Worm (Caenorhabditis elegans) whole organism, L4 larva: ENCODE data around the gene fbxb-81.
A peak's percentile ranks its signal among the peaks of the same experiment; 100 is the strongest.

Experiments
- D1046.2 ChIP-seq: fragments of 200-800 bp; sonication (Bioruptor generic); IDR thresholded peaks from 2 replicates; pipeline ENCODE4 v1.3.6; 2022; ENCODE audit warnings: missing genetic modification characterization, missing compliant biosample characterization
- F49E8.2 ChIP-seq: sonication (generic microtip); optimal IDR thresholded peaks from 2 replicates; lab custom pipeline; 2016; ENCODE audit warnings: missing compliant biosample characterization, mild to moderate bottlenecking, missing genetic modification characterization, borderline replicate concordance
- R02D3.7 ChIP-seq: fragments of 150-350 bp; sonication (generic microtip); optimal IDR thresholded peaks from 3 replicates; lab custom pipeline; 2014; ENCODE audit warnings: missing biosample characterization, missing genetic modification characterization
- T20F7.1 ChIP-seq: fragments of 200-800 bp; sonication (Bioruptor generic); optimal IDR thresholded peaks from 2 replicates; lab custom pipeline; 2018; ENCODE audit warnings: mild to moderate bottlenecking, missing genetic modification characterization, missing compliant biosample characterization
- Y75B8A.6 ChIP-seq: fragments of 200-800 bp; sonication (Bioruptor generic); IDR thresholded peaks from 2 replicates; pipeline ENCODE4 v1.3.6; 2022; ENCODE audit warnings: missing genetic modification reagents, missing genetic modification characterization, missing compliant biosample characterization
- ZK546.5 ChIP-seq, 2 experiments: sonication (generic microtip); optimal IDR thresholded peaks; 2 replicates each; lab custom pipeline; 2017; ENCODE audit warnings: missing biosample characterization in 2 of 2, missing genetic modification characterization in 2 of 2
- aha-1 ChIP-seq: fragments of 150-350 bp; peaks from one replicate; lab custom pipeline; 2014; ENCODE audit warnings: missing biosample characterization, missing genetic modification characterization
- aly-2 ChIP-seq: sonication (generic microtip); optimal IDR thresholded peaks from 2 replicates; lab custom pipeline; 2018; ENCODE audit warnings: missing biosample characterization, missing genetic modification characterization
- ama-1 ChIP-seq: fragments of 150-350 bp; optimal IDR thresholded peaks from 2 replicates; lab custom pipeline; 2014; ENCODE audit warnings: inconsistent platforms, mixed read lengths
- attf-4 ChIP-seq: sonication (generic microtip); optimal IDR thresholded peaks from 3 replicates; lab custom pipeline; 2017; ENCODE audit warnings: missing biosample characterization, missing genetic modification characterization
- ceh-28 ChIP-seq: fragments of 150-350 bp; optimal IDR thresholded peaks from 2 replicates; lab custom pipeline; 2014; ENCODE audit warnings: missing biosample characterization, missing genetic modification reagents, missing genetic modification characterization
- ceh-44 ChIP-seq: fragments of 200-800 bp; sonication (Bioruptor generic); IDR thresholded peaks from 2 replicates; pipeline ENCODE4 v1.3.6; 2022; ENCODE audit warnings: missing genetic modification reagents, missing genetic modification characterization, missing compliant biosample characterization
- ceh-62 ChIP-seq: sonication (generic microtip); optimal IDR thresholded peaks from 2 replicates; lab custom pipeline; 2017; ENCODE audit warnings: missing biosample characterization, missing genetic modification characterization
- ces-1 ChIP-seq: fragments of 150-350 bp; sonication (generic microtip); optimal IDR thresholded peaks from 4 replicates; lab custom pipeline; 2014; ENCODE audit warnings: missing biosample characterization, missing genetic modification reagents, missing genetic modification characterization
- cey-2 ChIP-seq: sonication (generic microtip); optimal IDR thresholded peaks from 3 replicates; lab custom pipeline; 2017; ENCODE audit warnings: missing genetic modification characterization, mild to moderate bottlenecking, missing compliant biosample characterization, antibody characterized with exemption, borderline replicate concordance; ENCODE audit not compliant: insufficient read depth
- ctbp-1 ChIP-seq: fragments of 200-800 bp; sonication (Bioruptor generic); IDR thresholded peaks from 2 replicates; pipeline ENCODE4 v1.3.6; 2022; ENCODE audit warnings: missing genetic modification reagents, missing genetic modification characterization, missing compliant biosample characterization
- daf-12 ChIP-seq: fragments of 150-350 bp; optimal IDR thresholded peaks from 2 replicates; lab custom pipeline; 2014; ENCODE audit warnings: missing biosample characterization, missing genetic modification reagents, missing genetic modification characterization
- daf-16 ChIP-seq, 3 experiments: sonication (generic microtip); optimal IDR thresholded peaks; 2 replicates each; lab custom pipeline; 2016 to 2017; ENCODE audit warnings: missing genetic modification characterization in 3 of 3, missing genetic modification reagents in 3 of 3, mild to moderate bottlenecking in 2 of 3, missing compliant biosample characterization in 2 of 3, missing biosample characterization in 1 of 3, moderate library complexity in 1 of 3
- daf-19 ChIP-seq: fragments of 200-800 bp; sonication (Bioruptor generic); conservative IDR thresholded peaks from 2 replicates; pipeline ENCODE4 v1.3.6; 2022; ENCODE audit warnings: missing genetic modification characterization, missing compliant biosample characterization
- dmd-6 ChIP-seq: fragments of 200-800 bp; sonication (Bioruptor generic); IDR thresholded peaks from 2 replicates; pipeline ENCODE4 v1.3.6; 2022; ENCODE audit warnings: missing genetic modification reagents, missing genetic modification characterization, missing compliant biosample characterization
- dve-1 ChIP-seq: sonication (generic microtip); optimal IDR thresholded peaks from 2 replicates; lab custom pipeline; 2017; ENCODE audit warnings: antibody characterized with exemption, mild to moderate bottlenecking, missing genetic modification characterization, missing compliant biosample characterization; ENCODE audit not compliant: insufficient read depth
- egl-27 ChIP-seq: sonication (generic microtip); optimal IDR thresholded peaks from 3 replicates; lab custom pipeline; 2017; ENCODE audit warnings: missing biosample characterization, missing genetic modification reagents, missing genetic modification characterization
- egl-43 ChIP-seq: fragments of 200-800 bp; sonication (Bioruptor generic); IDR thresholded peaks from 2 replicates; pipeline ENCODE4 v1.3.6; 2022; ENCODE audit warnings: missing genetic modification reagents, missing genetic modification characterization, missing compliant biosample characterization
- fkh-10 ChIP-seq: fragments of 150-350 bp; optimal IDR thresholded peaks from 2 replicates; lab custom pipeline; 2014; ENCODE audit warnings: missing biosample characterization, missing genetic modification reagents, missing genetic modification characterization
- fos-1 ChIP-seq: fragments of 150-350 bp; optimal IDR thresholded peaks from 2 replicates; lab custom pipeline; 2014; ENCODE audit warnings: missing biosample characterization, missing genetic modification characterization
- hlh-11 ChIP-seq: fragments of 200-800 bp; sonication (Bioruptor generic); optimal IDR thresholded peaks from 2 replicates; lab custom pipeline; 2018; ENCODE audit warnings: mild to moderate bottlenecking, missing genetic modification characterization, missing compliant biosample characterization
- hmg-1.1 ChIP-seq: fragments of 200-800 bp; sonication (Bioruptor generic); IDR thresholded peaks from 2 replicates; pipeline ENCODE4 v1.3.6; 2022; ENCODE audit warnings: missing genetic modification reagents, missing genetic modification characterization, missing compliant biosample characterization
- lim-7 ChIP-seq: fragments of 200-800 bp; sonication (Bioruptor generic); IDR thresholded peaks from 2 replicates; pipeline ENCODE4 v1.3.6; 2022; ENCODE audit warnings: missing genetic modification characterization, missing compliant biosample characterization
- lin-15B ChIP-seq: fragments of 150-350 bp; sonication (generic microtip); optimal IDR thresholded peaks from 3 replicates; lab custom pipeline; 2014; ENCODE audit warnings: missing biosample characterization, missing genetic modification characterization
- lin-38 ChIP-seq: fragments of 200-800 bp; sonication (Bioruptor generic); IDR thresholded peaks from 2 replicates; pipeline ENCODE4 v1.3.6; 2022; ENCODE audit warnings: missing genetic modification reagents, missing genetic modification characterization, missing compliant biosample characterization
- madf-5 ChIP-seq, 2 experiments: fragments of 200-800 bp; sonication (Bioruptor generic); IDR thresholded peaks; 2 replicates each; pipeline ENCODE4 v1.3.6; 2022; ENCODE audit warnings: missing compliant biosample characterization in 2 of 2, missing genetic modification characterization in 2 of 2
- mdt-29 ChIP-seq: fragments of 200-800 bp; sonication (Bioruptor generic); IDR thresholded peaks from 2 replicates; pipeline ENCODE4 v1.3.6; 2022; ENCODE audit warnings: missing genetic modification reagents, missing genetic modification characterization, missing compliant biosample characterization
- mxl-3 ChIP-seq: fragments of 200-800 bp; sonication (Bioruptor generic); optimal IDR thresholded peaks from 2 replicates; lab custom pipeline; 2018; ENCODE audit warnings: mild to moderate bottlenecking, missing genetic modification characterization, missing compliant biosample characterization
- nhr-28 ChIP-seq: fragments of 150-350 bp; optimal IDR thresholded peaks from 2 replicates; lab custom pipeline; 2014; ENCODE audit warnings: missing biosample characterization, missing genetic modification characterization
- nhr-42 ChIP-seq: fragments of 200-800 bp; sonication (Bioruptor generic); IDR thresholded peaks from 2 replicates; pipeline ENCODE4 v1.3.6; 2022; ENCODE audit warnings: missing genetic modification characterization, missing compliant biosample characterization
- php-3 ChIP-seq: fragments of 200-800 bp; sonication (Bioruptor generic); IDR thresholded peaks from 2 replicates; pipeline ENCODE4 v1.3.6; 2022; ENCODE audit warnings: missing genetic modification reagents, missing genetic modification characterization, missing compliant biosample characterization
- pqm-1 ChIP-seq: sonication (generic microtip); optimal IDR thresholded peaks from 2 replicates; lab custom pipeline; 2017; ENCODE audit warnings: missing biosample characterization, missing genetic modification characterization
- set-16 ChIP-seq: fragments of 200-800 bp; sonication (Bioruptor generic); IDR thresholded peaks from 2 replicates; pipeline ENCODE4 v1.3.6; 2022; ENCODE audit warnings: missing genetic modification reagents, missing genetic modification characterization, missing compliant biosample characterization
- skn-1 ChIP-seq: fragments of 150-350 bp; optimal IDR thresholded peaks from 2 replicates; lab custom pipeline; 2014; ENCODE audit warnings: missing biosample characterization, missing genetic modification characterization
- snpc-4 ChIP-seq: fragments of 150-350 bp; optimal IDR thresholded peaks from 2 replicates; lab custom pipeline; 2014; ENCODE audit warnings: missing biosample characterization, missing genetic modification characterization
- tag-97 ChIP-seq: fragments of 200-800 bp; sonication (Bioruptor generic); IDR thresholded peaks from 2 replicates; pipeline ENCODE4 v1.3.6; 2022; ENCODE audit warnings: missing genetic modification characterization, missing compliant biosample characterization
- tra-1 ChIP-seq: fragments of 200-800 bp; sonication (Bioruptor generic); IDR thresholded peaks from 2 replicates; pipeline ENCODE4 v1.3.6; 2022; ENCODE audit warnings: missing genetic modification reagents, missing genetic modification characterization, missing compliant biosample characterization
- unc-62 ChIP-seq, 3 experiments: fragments of 150-350 bp in 1 of 3; sonication (generic microtip); optimal IDR thresholded peaks in 2 of 3; peaks in 1 of 3; 1 replicate in 1 of 3; 2 replicates in 2 of 3; lab custom pipeline; 2014 to 2017; ENCODE audit warnings: missing biosample characterization in 3 of 3, missing genetic modification characterization in 3 of 3, missing genetic modification reagents in 3 of 3, missing genotype in 1 of 3
- vab-7 ChIP-seq: fragments of 200-800 bp; sonication (Bioruptor generic); IDR thresholded peaks from 2 replicates; pipeline ENCODE4 v1.3.6; 2022; ENCODE audit warnings: missing genetic modification reagents, missing genetic modification characterization, missing compliant biosample characterization
- zag-1 ChIP-seq: fragments of 150-350 bp; optimal IDR thresholded peaks from 2 replicates; lab custom pipeline; 2014; ENCODE audit warnings: missing biosample characterization, missing genetic modification characterization
- zip-2 ChIP-seq: fragments of 150-350 bp; optimal IDR thresholded peaks from 2 replicates; lab custom pipeline; 2014; ENCODE audit warnings: missing biosample characterization, missing genetic modification characterization
- ztf-7 ChIP-seq: fragments of 150-350 bp; optimal IDR thresholded peaks from 2 replicates; lab custom pipeline; 2014; ENCODE audit warnings: missing biosample characterization, missing genetic modification characterization

fbxb-81 gene

ce11 chrIII:124478-124877 is 16.5 kb downstream of the fbxb-81 start, which contains the start of gene pals-23:
TSS of gene pals-23 (plus strand) at chrIII:124778.
- TF ChIP-seq aly-2 (no peak), lim-7 (GFP tag; lab: Robert Waterston, UW) (no peak), daf-12 (tag; lab: Kevin White, UChicago) (no peak), nhr-28 (tag; lab: Kevin White, UChicago) (no peak), tag-97 (GFP tag; lab: Robert Waterston, UW) (no peak), ama-1 (lab: Kevin White, UChicago) (no peak), hmg-1.1 (no peak), Y75B8A.6 (no peak)

- TF ChIP-seq set-16 (GFP tag; lab: Robert Waterston, UW) (peak; percentile 82), egl-43 (0 out of 2 replicates have a peak, but pooled peaks have one; percentile 23)
Measured at ce11 chrIII:121983-122449, 19.0 kb downstream of the fbxb-81 start, which contains the start of gene C29F9.12. TSS of gene C29F9.12 (minus strand) at chrIII:122033.

- TF ChIP-seq ceh-44 (GFP tag; lab: Robert Waterston, UW): no peak
- TF ChIP-seq zip-2 (tag; lab: Kevin White, UChicago): peak; percentile 46
- TF ChIP-seq tra-1 (GFP tag; lab: Robert Waterston, UW): no peak
- no peak for TF ChIP-seq snpc-4 (tag; lab: Kevin White, UChicago)
- TF ChIP-seq dmd-6 (GFP tag; lab: Robert Waterston, UW): peak; percentile 59
- TF ChIP-seq fkh-10 (GFP tag; lab: Kevin White, UChicago): no peak
- no peak for TF ChIP-seq hmg-1.1
- TF ChIP-seq aha-1 (tag; lab: Kevin White, UChicago): peak; percentile 62
- TF ChIP-seq madf-5 (GFP tag; IDR thresholded peaks at IDR 0.05; lab: Robert Waterston, UW): no peak
- no peak for TF ChIP-seq vab-7
- TF ChIP-seq D1046.2 (GFP tag; lab: Robert Waterston, UW): no peak
- no peak for TF ChIP-seq lin-15B
- TF ChIP-seq php-3 (GFP tag; lab: Robert Waterston, UW): peak; percentile 55; the same call in 1 of the 2 replicates
- TF ChIP-seq cey-2 (tag; lab: Kevin White, UChicago): no peak
- no peak for TF ChIP-seq mdt-29 (GFP tag; lab: Robert Waterston, UW)
- no peak for TF ChIP-seq ZK546.5 (tag; optimal IDR thresholded peaks at IDR 0.05; lab: Kevin White, UChicago)
- peak; percentile 3 for TF ChIP-seq mxl-3
- no peak for TF ChIP-seq Y75B8A.6
- TF ChIP-seq pqm-1 (tag; lab: Kevin White, UChicago): peak; percentile 94
- TF ChIP-seq attf-4 (tag; lab: Kevin White, UChicago): no peak
- no peak for TF ChIP-seq unc-62 (GFP tag; optimal IDR thresholded peaks at IDR 0.05 in 1 of 2; lab: Kevin White, UChicago)
- no peak for TF ChIP-seq unc-62 (tag; optimal IDR thresholded peaks at IDR 0.05; lab: Kevin White, UChicago)
- no peak for TF ChIP-seq skn-1
- no peak for TF ChIP-seq daf-12 (tag; lab: Kevin White, UChicago)
- TF ChIP-seq ztf-7 (tag; lab: Kevin White, UChicago): no peak
- no peak for TF ChIP-seq F49E8.2 (tag; lab: Kevin White, UChicago)
- no peak for TF ChIP-seq ctbp-1 (GFP tag; lab: Robert Waterston, UW)
- TF ChIP-seq nhr-28 (tag; lab: Kevin White, UChicago): peak; percentile 86
- TF ChIP-seq daf-19 (GFP tag; lab: Robert Waterston, UW): no peak
- TF ChIP-seq zag-1: no peak
- TF ChIP-seq R02D3.7: no peak
- TF ChIP-seq fos-1: no peak
- TF ChIP-seq egl-27: no peak
- TF ChIP-seq ceh-28 (tag; lab: Kevin White, UChicago): no peak
- TF ChIP-seq daf-16 (GFP tag; optimal IDR thresholded peaks at IDR 0.05; lab: Kevin White, UChicago): no peak
- TF ChIP-seq daf-16 (tag; optimal IDR thresholded peaks at IDR 0.05; lab: Kevin White, UChicago): peak; percentile 98
- no peak for TF ChIP-seq ces-1 (GFP tag; lab: Kevin White, UChicago)
- no peak for TF ChIP-seq ama-1 (lab: Kevin White, UChicago)
- no peak for TF ChIP-seq nhr-42
- no peak for TF ChIP-seq ceh-62 (tag; lab: Kevin White, UChicago)
- no peak for TF ChIP-seq lin-38 (GFP tag; lab: Robert Waterston, UW)
- peak; percentile 61 for TF ChIP-seq dve-1 (tag; lab: Kevin White, UChicago)
- TF ChIP-seq hlh-11 (tag; lab: Kevin White, UChicago): peak; percentile 74
- no peak for TF ChIP-seq T20F7.1
Measured at ce11 chrIII:120199-120598, 20.8 kb downstream of the fbxb-81 start, which contains the start of gene pals-24. TSS of gene pals-24 (plus strand) at chrIII:120435.
